Fruit fly (Drosophila melanogaster) whole organism, embryonic: ENCODE measurements around the gene CG10984.

Experiments
- Adf1 ChIP-seq: fragments of 200-800 bp; sonication (Bioruptor generic); IDR thresholded peaks from 2 replicates; pipeline ENCODE4 v1.3.6; 2022; ENCODE audit warnings: missing biosample characterization, missing genetic modification characterization
- Atf3 ChIP-seq: fragments of 200-800 bp; sonication (Bioruptor generic); optimal IDR thresholded peaks from 3 replicates; lab custom pipeline; 2016; ENCODE audit warnings: missing biosample characterization, missing genetic modification characterization
- CG11504 ChIP-seq: fragments of 200-800 bp; sonication (Bioruptor generic); optimal IDR thresholded peaks from 3 replicates; lab custom pipeline; 2019; ENCODE audit warnings: missing biosample characterization, mild to moderate bottlenecking, missing genetic modification characterization, moderate library complexity
- CG1233 ChIP-seq: fragments of 200-800 bp; sonication (Bioruptor generic); optimal IDR thresholded peaks from 4 replicates; lab custom pipeline; 2018; ENCODE audit warnings: missing biosample characterization, mild to moderate bottlenecking, missing genetic modification characterization
- CG12769 ChIP-seq: fragments of 200-800 bp; sonication (Bioruptor generic); optimal IDR thresholded peaks from 2 replicates; lab custom pipeline; 2019; ENCODE audit warnings: missing biosample characterization, mild to moderate bottlenecking, missing genetic modification characterization, moderate library complexity
- CG15479 ChIP-seq: fragments of 200-800 bp; sonication (Bioruptor generic); optimal IDR thresholded peaks from 3 replicates; lab custom pipeline; 2019; ENCODE audit warnings: missing biosample characterization, mild to moderate bottlenecking, missing genetic modification characterization, moderate library complexity
- CG15601 ChIP-seq: fragments of 200-800 bp; sonication (Bioruptor generic); optimal IDR thresholded peaks from 3 replicates; lab custom pipeline; 2019; ENCODE audit warnings: missing biosample characterization, mild to moderate bottlenecking, missing genetic modification characterization, moderate library complexity
- CG16779 ChIP-seq: fragments of 200-800 bp; sonication (Bioruptor generic); IDR thresholded peaks from 2 replicates; pipeline ENCODE4 v1.3.6; 2022; ENCODE audit warnings: missing biosample characterization, missing genetic modification characterization
- CG17186 ChIP-seq: fragments of 200-800 bp; sonication (Bioruptor generic); optimal IDR thresholded peaks from 3 replicates; lab custom pipeline; 2017; ENCODE audit warnings: missing biosample characterization, missing genetic modification reagents, missing genetic modification characterization
- CG17361 ChIP-seq: fragments of 200-800 bp; sonication (Bioruptor generic); IDR thresholded peaks from 3 replicates; pipeline ENCODE4 v1.3.6; 2022; ENCODE audit warnings: missing biosample characterization, missing genetic modification characterization
- CG18764 ChIP-seq: fragments of 200-800 bp; sonication (Bioruptor generic); optimal IDR thresholded peaks from 3 replicates; lab custom pipeline; 2016; ENCODE audit warnings: missing biosample characterization, missing genetic modification characterization
- CG2712 ChIP-seq: fragments of 200-800 bp; optimal IDR thresholded peaks from 3 replicates; lab custom pipeline; 2019; ENCODE audit warnings: missing biosample characterization, mild to moderate bottlenecking, missing genetic modification characterization, moderate library complexity
- CG31224 ChIP-seq: fragments of 200-800 bp; sonication (Bioruptor generic); IDR thresholded peaks from 2 replicates; pipeline ENCODE4 v1.3.6; 2022; ENCODE audit warnings: missing biosample characterization, missing genetic modification characterization
- CG34376 ChIP-seq: fragments of 200-800 bp; sonication (Bioruptor generic); optimal IDR thresholded peaks from 2 replicates; lab custom pipeline; 2018; ENCODE audit warnings: missing biosample characterization, mild to moderate bottlenecking, missing genetic modification characterization
- CG42726 ChIP-seq: fragments of 200-800 bp; sonication (Bioruptor generic); IDR thresholded peaks from 2 replicates; pipeline ENCODE4 v1.3.6; 2022; ENCODE audit warnings: missing biosample characterization, missing genetic modification characterization; ENCODE audit not compliant: partially characterized antibody
- CG6683 ChIP-seq: fragments of 200-800 bp; sonication (Bioruptor generic); optimal IDR thresholded peaks from 2 replicates; lab custom pipeline; 2017; ENCODE audit warnings: missing biosample characterization, mild to moderate bottlenecking, missing genetic modification characterization, missing genetic modification reagents
- CG7786 ChIP-seq: fragments of 200-800 bp; sonication (Bioruptor generic); optimal IDR thresholded peaks from 2 replicates; lab custom pipeline; 2016; ENCODE audit warnings: missing biosample characterization, missing genetic modification characterization
- CG9797 ChIP-seq: fragments of 200-800 bp; sonication (Bioruptor generic); optimal IDR thresholded peaks from 3 replicates; lab custom pipeline; 2018; ENCODE audit warnings: missing biosample characterization, mild to moderate bottlenecking, missing genetic modification characterization
- CHES-1-like ChIP-seq: fragments of 200-800 bp; sonication (Bioruptor generic); optimal IDR thresholded peaks from 2 replicates; lab custom pipeline; 2016; ENCODE audit warnings: missing biosample characterization, missing genetic modification characterization
- Dbx ChIP-seq: fragments of 200-800 bp; sonication (Bioruptor generic); IDR thresholded peaks from 3 replicates; pipeline ENCODE4 v1.3.6; 2022; ENCODE audit warnings: missing biosample characterization, missing genetic modification characterization
- Ets65A ChIP-seq: fragments of 200-800 bp; sonication (Bioruptor generic); peaks from one replicate; lab custom pipeline; 2016; ENCODE audit warnings: missing biosample characterization, missing genetic modification characterization
- HLH4C ChIP-seq: fragments of 200-800 bp; sonication (Bioruptor generic); IDR thresholded peaks from 3 replicates; pipeline ENCODE4 v1.3.6; 2022; ENCODE audit warnings: missing biosample characterization, missing genetic modification characterization; ENCODE audit not compliant: partially characterized antibody
- MBD-R2 ChIP-seq: fragments of 200-800 bp; sonication (Bioruptor generic); IDR thresholded peaks from 2 replicates; pipeline ENCODE4 v1.3.6; 2022; ENCODE audit warnings: missing biosample characterization, missing genetic modification characterization
- Sox100B ChIP-seq: fragments of 200-800 bp; sonication (Bioruptor generic); optimal IDR thresholded peaks from 3 replicates; lab custom pipeline; 2018; ENCODE audit warnings: missing biosample characterization, mild to moderate bottlenecking, missing genetic modification characterization
- Spps ChIP-seq: fragments of 200-800 bp; sonication (Bioruptor generic); optimal IDR thresholded peaks from 2 replicates; lab custom pipeline; 2018; ENCODE audit warnings: missing biosample characterization, mild to moderate bottlenecking, missing genetic modification characterization
- Vsx1 ChIP-seq: fragments of 200-800 bp; sonication (Bioruptor generic); optimal IDR thresholded peaks from 2 replicates; lab custom pipeline; 2017; ENCODE audit warnings: missing biosample characterization, mild to moderate bottlenecking, missing genetic modification characterization, missing genetic modification reagents
- chif ChIP-seq, 2 experiments: fragments of 200-800 bp; sonication (Bioruptor generic); optimal IDR thresholded peaks; 3 replicates each; lab custom pipeline; 2016; ENCODE audit warnings: missing biosample characterization in 2 of 2, missing genetic modification characterization in 2 of 2
- dan ChIP-seq: fragments of 200-800 bp; sonication (Bioruptor generic); IDR thresholded peaks from 2 replicates; pipeline ENCODE4 v1.3.6; 2022; ENCODE audit warnings: missing biosample characterization, missing genetic modification characterization
- dm ChIP-seq: fragments of 200-800 bp; sonication (Bioruptor generic); optimal IDR thresholded peaks from 3 replicates; lab custom pipeline; 2016; ENCODE audit warnings: missing biosample characterization, missing genetic modification characterization
- ewg ChIP-seq: fragments of 200-800 bp; sonication (Bioruptor generic); optimal IDR thresholded peaks from 3 replicates; lab custom pipeline; 2017; ENCODE audit warnings: mild to moderate bottlenecking, missing biosample characterization, missing genetic modification reagents, missing genetic modification characterization
- fd102C ChIP-seq: fragments of 200-800 bp; sonication (Bioruptor generic); optimal IDR thresholded peaks from 2 replicates; lab custom pipeline; 2018; ENCODE audit warnings: missing biosample characterization, mild to moderate bottlenecking, missing genetic modification characterization, moderate library complexity
- insv ChIP-seq, 2 experiments: fragments of 200-800 bp; sonication (Bioruptor generic); optimal IDR thresholded peaks; 3 replicates each; lab custom pipeline; 2016 to 2018; ENCODE audit warnings: missing biosample characterization in 2 of 2, missing genetic modification characterization in 2 of 2
- jigr1 ChIP-seq: fragments of 200-800 bp; sonication (Bioruptor generic); IDR thresholded peaks from 3 replicates; pipeline ENCODE4 v1.3.6; 2022; ENCODE audit warnings: missing biosample characterization, missing genetic modification characterization
- jumu ChIP-seq: fragments of 200-800 bp; sonication (Bioruptor generic); optimal IDR thresholded peaks from 3 replicates; lab custom pipeline; 2016; ENCODE audit warnings: missing biosample characterization, missing genetic modification characterization
- klu ChIP-seq: fragments of 200-800 bp; sonication (Bioruptor generic); IDR thresholded peaks from 2 replicates; pipeline ENCODE4 v1.3.6; 2022; ENCODE audit warnings: missing biosample characterization, missing genetic modification characterization
- kni ChIP-seq: fragments of 200-800 bp; sonication (Bioruptor generic); optimal IDR thresholded peaks from 3 replicates; lab custom pipeline; 2017; ENCODE audit warnings: mild to moderate bottlenecking, missing biosample characterization, missing genetic modification reagents, missing genetic modification characterization
- luna ChIP-seq: fragments of 200-800 bp; sonication (Bioruptor generic); optimal IDR thresholded peaks from 2 replicates; lab custom pipeline; 2016; ENCODE audit warnings: missing biosample characterization, missing genetic modification characterization
- nom ChIP-seq: fragments of 200-800 bp; sonication (Bioruptor generic); optimal IDR thresholded peaks from 2 replicates; lab custom pipeline; 2017; ENCODE audit warnings: missing biosample characterization, missing genetic modification characterization, mild to moderate bottlenecking, moderate library complexity, missing genetic modification reagents
- pan ChIP-seq, 4 experiments: fragments of >200 bp in 3 of 4; fragments of 200-800 bp in 1 of 4; sonication (Bioruptor generic) in 1 of 4; optimal IDR thresholded peaks in 3 of 4; IDR thresholded peaks in 1 of 4; 2 replicates each; pipeline versions ENCODE4 v1.3.6 to Lab custom; 2017 to 2022; ENCODE audit warnings: missing biosample characterization in 2 of 4, missing genetic modification characterization in 2 of 4, mixed read lengths in 1 of 4
- pnt ChIP-seq: fragments of 200-800 bp; sonication (Bioruptor generic); optimal IDR thresholded peaks from 3 replicates; lab custom pipeline; 2016; ENCODE audit warnings: missing biosample characterization, missing genetic modification characterization
- prd ChIP-seq, 3 experiments: fragments of >200 bp in 2 of 3; fragments of 200-800 bp in 1 of 3; sonication (Bioruptor generic) in 1 of 3; optimal IDR thresholded peaks in 2 of 3; IDR thresholded peaks in 1 of 3; 2 replicates in 2 of 3; 3 replicates in 1 of 3; pipeline versions ENCODE4 v1.3.6 to Lab custom; 2017 to 2022; ENCODE audit warnings: missing biosample characterization in 1 of 3, missing genetic modification characterization in 1 of 3
- sob ChIP-seq: fragments of 200-800 bp; sonication (Bioruptor generic); IDR thresholded peaks from 2 replicates; pipeline ENCODE4 v1.3.6; 2022; ENCODE audit warnings: missing biosample characterization, missing genetic modification characterization
- ssp ChIP-seq: fragments of 200-800 bp; sonication (Bioruptor generic); IDR thresholded peaks from 2 replicates; pipeline ENCODE4 v1.3.6; 2022; ENCODE audit warnings: missing biosample characterization, missing genetic modification characterization
- tll ChIP-seq, 2 experiments: fragments of 200-800 bp in 1 of 2; fragments of >200 bp in 1 of 2; sonication (Bioruptor generic) in 1 of 2; optimal IDR thresholded peaks; 2 replicates each; lab custom pipeline; 2017 to 2019; ENCODE audit warnings: missing biosample characterization in 2 of 2, missing genetic modification characterization in 2 of 2, mild to moderate bottlenecking in 1 of 2, moderate library complexity in 1 of 2
- unc-4 ChIP-seq: fragments of 200-800 bp; sonication (Bioruptor generic); IDR thresholded peaks from 2 replicates; pipeline ENCODE4 v1.3.6; 2022; ENCODE audit warnings: missing biosample characterization, missing genetic modification characterization; ENCODE audit not compliant: partially characterized antibody
- vvl ChIP-seq: fragments of 200-800 bp; sonication (Bioruptor generic); IDR thresholded peaks from 2 replicates; pipeline ENCODE4 v1.3.6; 2022; ENCODE audit warnings: missing biosample characterization, missing genetic modification characterization
- wek ChIP-seq: fragments of 200-800 bp; sonication (Bioruptor generic); optimal IDR thresholded peaks from 3 replicates; lab custom pipeline; 2018; ENCODE audit warnings: missing biosample characterization, mild to moderate bottlenecking, missing genetic modification characterization, moderate library complexity
- wor ChIP-seq: fragments of 200-800 bp; sonication (Bioruptor generic); IDR thresholded peaks from 2 replicates; pipeline ENCODE4 v1.3.6; 2022; ENCODE audit warnings: missing biosample characterization, missing genetic modification characterization
- yki ChIP-seq: fragments of >200 bp; optimal IDR thresholded peaks from 3 replicates; lab custom pipeline; 2018

Gene CG10984

DNA sequence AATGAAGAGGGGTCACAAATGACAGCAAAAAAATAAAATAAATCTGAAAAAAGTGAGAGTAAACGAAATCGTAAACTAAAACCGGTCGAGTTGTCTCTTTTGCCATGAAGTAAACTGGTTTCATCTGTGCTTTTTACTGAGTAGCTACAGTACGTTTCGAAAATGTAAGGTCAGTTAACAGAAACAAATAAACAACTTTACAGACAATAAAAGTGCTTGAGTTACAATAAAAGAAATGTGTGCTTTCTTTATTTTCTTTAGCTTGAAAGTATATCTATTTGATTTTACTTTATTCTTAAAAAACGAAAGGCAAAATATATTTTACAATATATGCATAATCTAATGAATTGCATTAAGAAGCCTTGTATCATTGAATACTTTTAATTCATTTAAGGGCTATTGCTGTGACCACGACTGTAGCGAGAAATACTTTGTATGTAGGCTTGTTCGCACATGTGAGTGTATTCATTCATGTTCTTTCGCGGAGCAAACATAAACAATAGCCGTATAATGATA lies 43.1 kb downstream of the CG10984 start (continued):
- no peak for TF ChIP-seq luna
- TF ChIP-seq dm, result no peak
- no peak for TF ChIP-seq unc-4 (GFP tag; lab: Robert Waterston, UW)
- TF ChIP-seq CG6683 (GFP tag; lab: Kevin White, UChicago), result no peak
- TF ChIP-seq CG42726 (GFP tag; lab: Robert Waterston, UW), result no peak
- no peak for TF ChIP-seq Dbx (GFP tag; lab: Robert Waterston, UW)
- TF ChIP-seq yki (lab: Kevin White, UChicago), result no peak
- TF ChIP-seq CG18764 (GFP tag; lab: Kevin White, UChicago), result no peak
- TF ChIP-seq insv (GFP tag; optimal IDR thresholded peaks at IDR 0.05; lab: Kevin White, UChicago), result no peak
- TF ChIP-seq CG1233 (GFP tag; lab: Kevin White, UChicago), result peak; percentile 55
- TF ChIP-seq vvl (GFP tag; lab: Robert Waterston, UW), result peak; percentile 55
- no peak for TF ChIP-seq klu (GFP tag; lab: Robert Waterston, UW)
- TF ChIP-seq CG9797, result no peak
- no peak for TF ChIP-seq jigr1 (GFP tag; lab: Robert Waterston, UW)
- TF ChIP-seq fd102C (GFP tag; lab: Kevin White, UChicago), result no peak
- TF ChIP-seq jumu, result no peak
- no peak for TF ChIP-seq Ets65A
- TF ChIP-seq Sox100B (GFP tag; lab: Kevin White, UChicago), result peak; percentile 74
- no peak for TF ChIP-seq CG17186 (GFP tag; lab: Kevin White, UChicago)
- 0 out of 2 replicates have a peak, but pooled peaks have one; percentile 28 for TF ChIP-seq wor (GFP tag; lab: Robert Waterston, UW)
- TF ChIP-seq dan (GFP tag; lab: Robert Waterston, UW), result no peak
- peak; percentile 3 for TF ChIP-seq Spps
- peak in 1 of 2 experiments; percentile 6 for TF ChIP-seq chif (GFP tag; optimal IDR thresholded peaks at IDR 0.05; lab: Kevin White, UChicago)
- no peak for TF ChIP-seq CG12769 (tag; lab: Kevin White, UChicago)
- 0 out of 2 replicates have a peak, but pooled peaks have one; percentile 10 for TF ChIP-seq CG31224 (GFP tag; lab: Robert Waterston, UW)
- peak; percentile 79 for TF ChIP-seq CG11504 (tag; lab: Kevin White, UChicago)
- TF ChIP-seq CG15479 (GFP tag; lab: Kevin White, UChicago), result no peak
- TF ChIP-seq CG16779 (GFP tag; lab: Robert Waterston, UW), result no peak
- no peak for TF ChIP-seq Atf3 (GFP tag; lab: Kevin White, UChicago)
- TF ChIP-seq HLH4C (GFP tag; lab: Robert Waterston, UW), result no peak
- 0 out of 2 replicates have a peak, but pooled peaks have one; percentile 38 for TF ChIP-seq sob (GFP tag; lab: Robert Waterston, UW)
- TF ChIP-seq Vsx1, result no peak
- TF ChIP-seq nom (GFP tag; lab: Kevin White, UChicago), result peak; percentile 86
- no peak for TF ChIP-seq prd (optimal IDR thresholded peaks at IDR 0.05; lab: Kevin White, UChicago)
- 0 out of 3 replicates have a peak, but pooled peaks have one; percentile 61 for TF ChIP-seq prd (GFP tag; IDR thresholded peaks at IDR 0.05; lab: Robert Waterston, UW)
- TF ChIP-seq CG34376 (GFP tag; lab: Kevin White, UChicago), result no peak
- no peak; the same call in 1 of the 2 replicates for TF ChIP-seq Adf1 (GFP tag; lab: Robert Waterston, UW)
- no peak for TF ChIP-seq MBD-R2 (GFP tag; lab: Robert Waterston, UW)
- TF ChIP-seq tll (GFP tag; optimal IDR thresholded peaks at IDR 0.05; lab: Kevin White, UChicago), result no peak
- peak; percentile 8 for TF ChIP-seq CG7786 (GFP tag; lab: Kevin White, UChicago)
- TF ChIP-seq ewg (GFP tag; lab: Kevin White, UChicago), result no peak
- no peak for TF ChIP-seq ssp
- TF ChIP-seq pnt (GFP tag; lab: Kevin White, UChicago), result no peak
- TF ChIP-seq CG15601 (tag; lab: Kevin White, UChicago), result peak; percentile 41
- no peak for TF ChIP-seq pan (optimal IDR thresholded peaks at IDR 0.05; lab: Kevin White, UChicago)
- peak in 1 of 2 experiments; percentile 54 for TF ChIP-seq pan (GFP tag; optimal IDR thresholded peaks at IDR 0.05 in 1 of 2, IDR thresholded peaks at IDR 0.05 in 1 of 2)
- no peak for TF ChIP-seq kni (GFP tag; lab: Kevin White, UChicago)
- TF ChIP-seq CG17361 (GFP tag; lab: Robert Waterston, UW), result peak; percentile 76
- no peak for TF ChIP-seq CHES-1-like (GFP tag; lab: Kevin White, UChicago)
- peak; percentile 79 for TF ChIP-seq CG2712
- no peak for TF ChIP-seq wek (GFP tag; lab: Kevin White, UChicago)
